Worm (Caenorhabditis elegans): ENCODE results near the gene str-111.

The str-111 gene

ce11 chrV:16169026-16169425 is at the start of gene str-111:
Gene str-111, minus strand, starts transcription at chrV:16169126.
- TF ChIP-seq unc-62 (GFP tag; optimal IDR thresholded peaks at IDR 0.05) = no peak

- no peak for TF ChIP-seq unc-62 (GFP tag; optimal IDR thresholded peaks at IDR 0.05)
These were observed 49.6 kb upstream of the str-111 start, which contains the start of gene F11A5.15 for ce11 chrV:16218522-16218921. Gene F11A5.15, minus strand, starts transcription at chrV:16218622.

- no peak for TF ChIP-seq unc-62 (GFP tag; optimal IDR thresholded peaks at IDR 0.05)
These were observed 45.6 kb upstream of the str-111 start, which contains the start of gene F11A5.9 for ce11 chrV:16214505-16214904. Gene F11A5.9, plus strand, starts transcription at chrV:16214890.

- TF ChIP-seq unc-62 (GFP tag; optimal IDR thresholded peaks at IDR 0.05) = no peak
These were observed 44.4 kb upstream of the str-111 start for ce11 chrV:16213323-16213722.

- no peak for TF ChIP-seq unc-62 (GFP tag; optimal IDR thresholded peaks at IDR 0.05)
These were observed 42.8 kb upstream of the str-111 start for ce11 chrV:16211713-16212112.

ce11 chrV:16210257-16211002 is 41.5 kb upstream of the str-111 start, which contains the start of gene F11A5.16:
Gene F11A5.16, plus strand, starts transcription at chrV:16210952.
- no peak for TF ChIP-seq unc-62 (GFP tag; optimal IDR thresholded peaks at IDR 0.05)

- no peak for TF ChIP-seq unc-62 (GFP tag; optimal IDR thresholded peaks at IDR 0.05)
These were observed 40.9 kb upstream of the str-111 start, which contains the start of gene oac-15 for ce11 chrV:16209837-16210236. Gene oac-15, minus strand, starts transcription at chrV:16209937.

ce11 chrV:16204888-16205287 is 36.0 kb upstream of the str-111 start, which contains the start of gene irld-26:
Gene irld-26, plus strand, starts transcription at chrV:16205188.
- TF ChIP-seq unc-62 (GFP tag; optimal IDR thresholded peaks at IDR 0.05) = no peak

- no peak for TF ChIP-seq unc-62 (GFP tag; optimal IDR thresholded peaks at IDR 0.05)
These were observed 33.7 kb upstream of the str-111 start, which contains the start of gene F11A5.18 for ce11 chrV:16202618-16203017. Gene F11A5.18, plus strand, starts transcription at chrV:16202918.

- no peak for TF ChIP-seq unc-62 (GFP tag; optimal IDR thresholded peaks at IDR 0.05)
These were observed 32.8 kb upstream of the str-111 start, which contains the start of gene F11A5.17 for ce11 chrV:16201730-16202129. Gene F11A5.17, plus strand, starts transcription at chrV:16202030.

- no peak for TF ChIP-seq unc-62 (GFP tag; optimal IDR thresholded peaks at IDR 0.05)
These were observed 29.1 kb upstream of the str-111 start, which contains the start of gene F11A5.5 for ce11 chrV:16198016-16198415. Gene F11A5.5, plus strand, starts transcription at chrV:16198316.

ce11 chrV:16195379-16195778 is 26.5 kb upstream of the str-111 start, which contains the start of gene rabr-3:
Gene rabr-3, plus strand, starts transcription at chrV:16195679.
- no peak for TF ChIP-seq unc-62 (GFP tag; optimal IDR thresholded peaks at IDR 0.05)

- TF ChIP-seq unc-62 (GFP tag; optimal IDR thresholded peaks at IDR 0.05) = no peak
These were observed 25.7 kb upstream of the str-111 start, which contains the start of gene rabr-4 for ce11 chrV:16194639-16195038. Gene rabr-4, plus strand, starts transcription at chrV:16194939.

- TF ChIP-seq unc-62 (GFP tag; optimal IDR thresholded peaks at IDR 0.05) = no peak
These were observed 23.2 kb upstream of the str-111 start, which contains the start of gene srh-279 for ce11 chrV:16192114-16192513. Gene srh-279, plus strand, starts transcription at chrV:16192414.

ce11 chrV:16190485-16190884 is 21.6 kb upstream of the str-111 start, which contains the start of gene srh-281:
Gene srh-281, plus strand, starts transcription at chrV:16190785.
- no peak for TF ChIP-seq unc-62 (GFP tag; optimal IDR thresholded peaks at IDR 0.05)

- no peak for TF ChIP-seq unc-62 (GFP tag; optimal IDR thresholded peaks at IDR 0.05)
These were observed 14.4 kb upstream of the str-111 start, which contains the start of gene srz-14 for ce11 chrV:16183357-16183756. Gene srz-14, plus strand, starts transcription at chrV:16183657.

ce11 chrV:16182918-16183317 is 14.0 kb upstream of the str-111 start, which contains the start of gene srh-277:
Gene srh-277, plus strand, starts transcription at chrV:16183218.
- no peak for TF ChIP-seq unc-62 (GFP tag; optimal IDR thresholded peaks at IDR 0.05)
